Worm (Caenorhabditis elegans) whole organism, L4 larva: ENCODE results near the gene arrd-14.

Source experiments
- F37D6.2 ChIP-seq: sonication (generic microtip); optimal IDR thresholded peaks from 2 replicates; lab custom pipeline; 2016; ENCODE audit warnings: mild to moderate bottlenecking, missing genetic modification characterization, missing compliant biosample characterization
- T20F7.1 ChIP-seq: fragments of 200-800 bp; sonication (Bioruptor generic); optimal IDR thresholded peaks from 2 replicates; lab custom pipeline; 2018; ENCODE audit warnings: mild to moderate bottlenecking, missing genetic modification characterization, missing compliant biosample characterization
- ces-1 ChIP-seq: fragments of 150-350 bp; sonication (generic microtip); optimal IDR thresholded peaks from 4 replicates; lab custom pipeline; 2014; ENCODE audit warnings: missing biosample characterization, missing genetic modification reagents, missing genetic modification characterization
- jun-1 ChIP-seq: fragments of 150-350 bp; optimal IDR thresholded peaks from 2 replicates; lab custom pipeline; 2014; ENCODE audit warnings: missing biosample characterization, missing genetic modification reagents, missing genetic modification characterization
- mdl-1 ChIP-seq, 2 experiments: fragments of 150-350 bp in 1 of 2; sonication (generic microtip) in 1 of 2; optimal IDR thresholded peaks; 2 replicates each; lab custom pipeline; 2014 to 2017; ENCODE audit warnings: missing biosample characterization in 2 of 2, missing genetic modification characterization in 2 of 2
- mep-1 ChIP-seq: fragments of 150-350 bp; sonication (generic microtip); optimal IDR thresholded peaks from 3 replicates; lab custom pipeline; 2014; ENCODE audit warnings: missing biosample characterization, missing genetic modification characterization
- nhr-11 ChIP-seq: fragments of 150-350 bp; optimal IDR thresholded peaks from 2 replicates; lab custom pipeline; 2014; ENCODE audit warnings: missing biosample characterization, missing genetic modification characterization
- nhr-42 ChIP-seq: fragments of 200-800 bp; sonication (Bioruptor generic); IDR thresholded peaks from 2 replicates; pipeline ENCODE4 v1.3.6; 2022; ENCODE audit warnings: missing genetic modification characterization, missing compliant biosample characterization
- nhr-76 ChIP-seq: fragments of 150-350 bp; optimal IDR thresholded peaks from 2 replicates; lab custom pipeline; 2014; ENCODE audit warnings: missing biosample characterization, missing genetic modification characterization
- pha-4 ChIP-seq, 2 experiments: fragments of 150-350 bp in 1 of 2; fragments of 200-800 bp in 1 of 2; sonication (Bioruptor generic) in 1 of 2; IDR thresholded peaks in 1 of 2; optimal IDR thresholded peaks in 1 of 2; 2 replicates each; pipeline versions ENCODE4 v1.3.6 to Lab custom; 2014 to 2022; ENCODE audit warnings: missing genetic modification characterization in 2 of 2, missing genetic modification reagents in 2 of 2, missing biosample characterization in 1 of 2, missing compliant biosample characterization in 1 of 2
- php-3 ChIP-seq: fragments of 200-800 bp; sonication (Bioruptor generic); IDR thresholded peaks from 2 replicates; pipeline ENCODE4 v1.3.6; 2022; ENCODE audit warnings: missing genetic modification reagents, missing genetic modification characterization, missing compliant biosample characterization
- unc-62 ChIP-seq, 3 experiments: fragments of 150-350 bp in 1 of 3; sonication (generic microtip); optimal IDR thresholded peaks in 2 of 3; peaks in 1 of 3; 1 replicate in 1 of 3; 2 replicates in 2 of 3; lab custom pipeline; 2014 to 2017; ENCODE audit warnings: missing biosample characterization in 3 of 3, missing genetic modification characterization in 3 of 3, missing genetic modification reagents in 3 of 3, missing genotype in 1 of 3
- zfp-3 ChIP-seq: fragments of 200-800 bp; sonication (Bioruptor generic); conservative IDR thresholded peaks from 2 replicates; pipeline ENCODE4 v1.3.6; 2022; ENCODE audit warnings: missing genetic modification reagents, missing genetic modification characterization, missing compliant biosample characterization

- TF ChIP-seq jun-1 (tag; lab: Kevin White, UChicago) (no peak), F37D6.2 (tag; lab: Kevin White, UChicago) (no peak), nhr-11 (tag; lab: Kevin White, UChicago) (no peak), pha-4 (GFP tag; IDR thresholded peaks at IDR 0.05; lab: Robert Waterston, UW) (no peak), pha-4 (tag; optimal IDR thresholded peaks at IDR 0.05; lab: Kevin White, UChicago) (no peak), T20F7.1 (GFP tag; lab: Kevin White, UChicago) (no peak), mep-1 (tag; lab: Kevin White, UChicago) (no peak), php-3 (no peak), unc-62 (GFP tag; optimal IDR thresholded peaks at IDR 0.05 in 1 of 2; lab: Kevin White, UChicago) (no peak), unc-62 (tag; optimal IDR thresholded peaks at IDR 0.05; lab: Kevin White, UChicago) (no peak), nhr-42 (GFP tag; lab: Robert Waterston, UW) (no peak), mdl-1 (tag; optimal IDR thresholded peaks at IDR 0.05; lab: Kevin White, UChicago) (no peak), ces-1 (GFP tag; lab: Kevin White, UChicago) (no peak), zfp-3 (no peak), nhr-76 (tag; lab: Kevin White, UChicago) (no peak)
Observed at ce11 chrII:13758108-13758507, 6.0 kb downstream of the arrd-14 start, which contains the start of gene arrd-13.
